Fruit fly (Drosophila melanogaster): ENCODE measurements around the gene CG15362.

Gene CG15362

dm6 chr2L:1980708-1981339, at the start of gene CG15362, which contains the start of gene CG15356:
CG15362 (plus strand) TSS chr2L:1981176.
CG15356 (minus strand) TSS chr2L:1980755.
- TF ChIP-seq rgr (GFP tag; optimal IDR thresholded peaks at IDR 0.05) = peak; percentile 6
- no peak for TF ChIP-seq psq (GFP tag; optimal IDR thresholded peaks at IDR 0.05)
- no peak for TF ChIP-seq dmrt93B (GFP tag; optimal IDR thresholded peaks at IDR 0.05)
- TF ChIP-seq CrebA (GFP tag; optimal IDR thresholded peaks at IDR 0.05; ENCODE audit: borderline replicate concordance) = no peak
- no peak for TF ChIP-seq Dif (GFP tag; optimal IDR thresholded peaks at IDR 0.05; ENCODE audit: partially characterized antibody)
- TF ChIP-seq fru (GFP tag; optimal IDR thresholded peaks at IDR 0.05) = peak; percentile 13
- TF ChIP-seq HLH106 (tag; optimal IDR thresholded peaks at IDR 0.05) = peak; percentile 42
- no peak for TF ChIP-seq sv (GFP tag; optimal IDR thresholded peaks at IDR 0.05)
- no peak for TF ChIP-seq Hnf4 (GFP tag; optimal IDR thresholded peaks at IDR 0.05)
- peak in 1 of 2 experiments; percentile 31 for TF ChIP-seq foxo (GFP tag; optimal IDR thresholded peaks at IDR 0.05)
- TF ChIP-seq sage (GFP tag; optimal IDR thresholded peaks at IDR 0.05) = peak; percentile 77
- TF ChIP-seq ey (GFP tag; optimal IDR thresholded peaks at IDR 0.05) = no peak
- peak; percentile 57 for TF ChIP-seq h (GFP tag; optimal IDR thresholded peaks at IDR 0.05)
- peak; percentile 25 for TF ChIP-seq Sp1 (GFP tag; optimal IDR thresholded peaks at IDR 0.05)
- TF ChIP-seq CG32264 (GFP tag; optimal IDR thresholded peaks at IDR 0.05) = peak; percentile 14
- peak; percentile 39 for TF ChIP-seq CG9705 (GFP tag; optimal IDR thresholded peaks at IDR 0.05)
- peak; percentile 63 for TF ChIP-seq Hr83 (GFP tag; optimal IDR thresholded peaks at IDR 0.05; ENCODE audit: poor library complexity, severe bottlenecking)
- no peak for TF ChIP-seq pan (optimal IDR thresholded peaks at IDR 0.05)
- TF ChIP-seq woc (GFP tag; optimal IDR thresholded peaks at IDR 0.05) = peak; percentile 48
- TF ChIP-seq Jra (GFP tag; optimal IDR thresholded peaks at IDR 0.05) = no peak

dm6 chr2L:1938004-1938403, 43.0 kb upstream of the CG15362 start:
- no peak for TF ChIP-seq foxo (GFP tag; optimal IDR thresholded peaks at IDR 0.05)
- TF ChIP-seq Myc (optimal IDR thresholded peaks at IDR 0.05) = no peak
- TF ChIP-seq sv (GFP tag; optimal IDR thresholded peaks at IDR 0.05) = no peak
- no peak for TF ChIP-seq sage (GFP tag; optimal IDR thresholded peaks at IDR 0.05)
- no peak for TF ChIP-seq Abd-B (GFP tag; optimal IDR thresholded peaks at IDR 0.05)
- TF ChIP-seq woc (GFP tag; optimal IDR thresholded peaks at IDR 0.05) = no peak
- no peak for TF ChIP-seq h (GFP tag; optimal IDR thresholded peaks at IDR 0.05)
- no peak for TF ChIP-seq br (GFP tag; optimal IDR thresholded peaks at IDR 0.05)
- TF ChIP-seq jim (GFP tag; optimal IDR thresholded peaks at IDR 0.05) = no peak
- no peak for TF ChIP-seq Hr78 (GFP tag; optimal IDR thresholded peaks at IDR 0.05)

- TF ChIP-seq Mio (GFP tag; optimal IDR thresholded peaks at IDR 0.05) (no peak), Hr83 (GFP tag; optimal IDR thresholded peaks at IDR 0.05; ENCODE audit: poor library complexity, severe bottlenecking) (peak; percentile 34), h (GFP tag; optimal IDR thresholded peaks at IDR 0.05) (peak; percentile 11), HLH106 (tag; optimal IDR thresholded peaks at IDR 0.05) (no peak), psq (GFP tag; optimal IDR thresholded peaks at IDR 0.05) (no peak), CG9705 (GFP tag; optimal IDR thresholded peaks at IDR 0.05) (no peak), Dfd (GFP tag; optimal IDR thresholded peaks at IDR 0.05) (no peak)
Observed at dm6 chr2L:1944473-1945110, 36.4 kb upstream of the CG15362 start.

- no peak for TF ChIP-seq rgr (GFP tag; optimal IDR thresholded peaks at IDR 0.05)
Observed at dm6 chr2L:1945609-1946008, 35.4 kb upstream of the CG15362 start, which contains the start of gene CG15357. CG15357 (minus strand) TSS chr2L:1945709.

- TF ChIP-seq pan (optimal IDR thresholded peaks at IDR 0.05) (no peak), rgr (GFP tag; optimal IDR thresholded peaks at IDR 0.05) (no peak), h (GFP tag; optimal IDR thresholded peaks at IDR 0.05) (no peak), CG32264 (GFP tag; optimal IDR thresholded peaks at IDR 0.05) (no peak)
Observed at dm6 chr2L:1946628-1947027, 34.3 kb upstream of the CG15362 start, which contains the start of gene CG33673. CG33673 (minus strand) TSS chr2L:1946728.

dm6 chr2L:1947959-1948358, 33.0 kb upstream of the CG15362 start:
- TF ChIP-seq CrebA (GFP tag; optimal IDR thresholded peaks at IDR 0.05; ENCODE audit: borderline replicate concordance) = no peak
- no peak for TF ChIP-seq dsf (GFP tag; optimal IDR thresholded peaks at IDR 0.05; ENCODE audit: borderline replicate concordance)
- no peak for TF ChIP-seq Dif (GFP tag; optimal IDR thresholded peaks at IDR 0.05; ENCODE audit: partially characterized antibody)
- TF ChIP-seq ey (GFP tag; optimal IDR thresholded peaks at IDR 0.05) = no peak
- no peak for TF ChIP-seq CG32264 (GFP tag; optimal IDR thresholded peaks at IDR 0.05)
- no peak for TF ChIP-seq usp (GFP tag; optimal IDR thresholded peaks at IDR 0.05)
- TF ChIP-seq sage (GFP tag; optimal IDR thresholded peaks at IDR 0.05) = no peak
- TF ChIP-seq Abd-B (GFP tag; optimal IDR thresholded peaks at IDR 0.05) = no peak
- no peak for TF ChIP-seq Hr78 (GFP tag; optimal IDR thresholded peaks at IDR 0.05)
- no peak for TF ChIP-seq Rel (GFP tag; optimal IDR thresholded peaks at IDR 0.05)
- TF ChIP-seq Rel (tag; optimal IDR thresholded peaks at IDR 0.05) = no peak
- no peak for TF ChIP-seq GATAd (GFP tag; optimal IDR thresholded peaks at IDR 0.05)
- TF ChIP-seq sv (GFP tag; optimal IDR thresholded peaks at IDR 0.05) = no peak
- TF ChIP-seq Hr83 (GFP tag; optimal IDR thresholded peaks at IDR 0.05; ENCODE audit: poor library complexity, severe bottlenecking) = no peak
- TF ChIP-seq HLH106 (tag; optimal IDR thresholded peaks at IDR 0.05) = no peak
- TF ChIP-seq Dfd (GFP tag; optimal IDR thresholded peaks at IDR 0.05) = no peak
